Fruit fly (Drosophila melanogaster): ENCODE measurements around the gene D19A.

Gene D19A

dm6 chr3L:6217806-6218205 is 28.9 kb upstream of the D19A start, which contains the start of gene LanA (continued):
- TF ChIP-seq Hmr (GFP tag; optimal IDR thresholded peaks at IDR 0.05) (no peak), fd96Cb (tag; optimal IDR thresholded peaks at IDR 0.05) (no peak), CG7745 (tag; optimal IDR thresholded peaks at IDR 0.05) (peak; percentile 34), gsb-n (tag; optimal IDR thresholded peaks at IDR 0.05) (peak; percentile 7), Hr78 (GFP tag; optimal IDR thresholded peaks at IDR 0.05) (no peak), tup (GFP tag; optimal IDR thresholded peaks at IDR 0.05) (no peak), lmd (GFP tag; IDR thresholded peaks at IDR 0.05) (no peak), Sin3A (optimal IDR thresholded peaks at IDR 0.05) (no peak), cato (GFP tag; optimal IDR thresholded peaks at IDR 0.05; ENCODE audit: borderline replicate concordance) (no peak), fd64A (GFP tag; optimal IDR thresholded peaks at IDR 0.05) (peak; percentile 21), CG18599 (GFP tag; optimal IDR thresholded peaks at IDR 0.05) (no peak), Tbp (GFP tag; optimal IDR thresholded peaks at IDR 0.05) (no peak), CG7839 (tag; optimal IDR thresholded peaks at IDR 0.05) (no peak), Deaf1 (tag; optimal IDR thresholded peaks at IDR 0.05) (peak; percentile 98), da (GFP tag; optimal IDR thresholded peaks at IDR 0.05) (no peak), tio (GFP tag; optimal IDR thresholded peaks at IDR 0.05) (no peak), CG17802 (tag; optimal IDR thresholded peaks at IDR 0.05) (no peak), sens (GFP tag) (peak; percentile 67), CG17328 (GFP tag; IDR thresholded peaks at IDR 0.05) (peak; percentile 16; the same call in 1 of the 2 replicates), CG9797 (GFP tag; optimal IDR thresholded peaks at IDR 0.05) (no peak), Blimp-1 (GFP tag; optimal IDR thresholded peaks at IDR 0.05) (peak; percentile 65), MESR4 (GFP tag; optimal IDR thresholded peaks at IDR 0.05) (peak; percentile 24), Dad (GFP tag; optimal IDR thresholded peaks at IDR 0.05) (no peak), shn (GFP tag; optimal IDR thresholded peaks at IDR 0.05) (no peak), Bgb (GFP tag; IDR thresholded peaks at IDR 0.05; ENCODE audit: partially characterized antibody) (peak; percentile 44; the same call in 1 of the 2 replicates), D19A (tag; optimal IDR thresholded peaks at IDR 0.05) (no peak), CG6791 (GFP tag; IDR thresholded peaks at IDR 0.05; ENCODE audit: partially characterized antibody) (peak; percentile 52; the same call in 1 of the 3 replicates), Dll (GFP tag; IDR thresholded peaks at IDR 0.05; ENCODE audit: partially characterized antibody) (no peak), stwl (tag; optimal IDR thresholded peaks at IDR 0.05) (peak; percentile 7), Gsc (GFP tag; IDR thresholded peaks at IDR 0.05) (no peak), YL-1 (GFP tag; optimal IDR thresholded peaks at IDR 0.05) (no peak), luna (GFP tag; optimal IDR thresholded peaks at IDR 0.05) (no peak), CG5180 (GFP tag; optimal IDR thresholded peaks at IDR 0.05) (no peak), CG9215 (GFP tag; IDR thresholded peaks at IDR 0.05) (no peak), E2f1 (GFP tag; IDR thresholded peaks at IDR 0.05) (peak; percentile 46), dm (GFP tag; optimal IDR thresholded peaks at IDR 0.05) (no peak), Pdp1 (GFP tag; optimal IDR thresholded peaks at IDR 0.05) (no peak), CG1832 (GFP tag; optimal IDR thresholded peaks at IDR 0.05) (peak; percentile 15), ERR (GFP tag; optimal IDR thresholded peaks at IDR 0.05) (peak; percentile 11), corto (GFP tag; optimal IDR thresholded peaks at IDR 0.05) (no peak), CG8388 (GFP tag; optimal IDR thresholded peaks at IDR 0.05) (no peak), C15 (GFP tag; IDR thresholded peaks at IDR 0.05) (no peak), Mad (GFP tag; optimal IDR thresholded peaks at IDR 0.05) (peak; percentile 6), CG3281 (GFP tag; optimal IDR thresholded peaks at IDR 0.05) (no peak), bowl (GFP tag; IDR thresholded peaks at IDR 0.05) (no peak), zfh1 (GFP tag; IDR thresholded peaks at IDR 0.05) (no peak), Doc2 (GFP tag; IDR thresholded peaks at IDR 0.05) (no peak), her (GFP tag; optimal IDR thresholded peaks at IDR 0.05) (peak; percentile 45), CG10565 (GFP tag; optimal IDR thresholded peaks at IDR 0.05) (no peak), HmgD (GFP tag; optimal IDR thresholded peaks at IDR 0.05) (no peak), pfk (GFP tag; optimal IDR thresholded peaks at IDR 0.05) (peak; percentile 76)
